Worm (Caenorhabditis elegans): ENCODE results near the gene gpr-2.

The gpr-2 gene

DNA sequence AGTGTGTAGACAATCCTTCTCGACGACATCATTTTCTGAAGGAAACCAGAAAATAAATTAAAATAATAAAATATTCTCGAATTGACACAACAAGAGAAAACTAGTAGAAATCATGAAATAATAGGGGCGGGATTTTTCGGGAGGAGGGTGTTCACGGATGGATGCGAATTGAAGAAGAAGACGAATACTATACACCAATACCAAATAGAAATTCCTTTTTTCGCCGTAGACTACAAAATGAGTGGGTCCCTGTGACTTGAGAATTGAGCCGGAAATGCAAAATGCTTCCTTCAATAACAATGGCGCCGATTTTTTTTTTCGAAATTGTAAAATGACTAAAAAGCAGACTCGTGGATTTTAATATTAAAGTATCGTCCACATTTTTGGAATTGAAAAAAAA is 8.1 kb upstream of the gpr-2 start, which contains the start of gene nlp-48:
Gene nlp-48, minus strand, starts transcription at position 101 of the 400 bp plus-strand sequence.
- no peak for TF ChIP-seq nhr-232 (tag; optimal IDR thresholded peaks at IDR 0.05)
- TF ChIP-seq lim-6 (tag; optimal IDR thresholded peaks at IDR 0.05): no peak
- no peak for TF ChIP-seq ceh-9 (tag; optimal IDR thresholded peaks at IDR 0.05)
- TF ChIP-seq hlh-30 (tag; optimal IDR thresholded peaks at IDR 0.05; ENCODE audit: insufficient read depth): no peak
- no peak for TF ChIP-seq ceh-6 (GFP tag; optimal IDR thresholded peaks at IDR 0.05)
- no peak for TF ChIP-seq ceh-34 (tag; optimal IDR thresholded peaks at IDR 0.05)
- TF ChIP-seq pha-2 (tag; optimal IDR thresholded peaks at IDR 0.05): no peak
- no peak for TF ChIP-seq pag-3 (tag; optimal IDR thresholded peaks at IDR 0.05; ENCODE audit: borderline replicate concordance)

DNA sequence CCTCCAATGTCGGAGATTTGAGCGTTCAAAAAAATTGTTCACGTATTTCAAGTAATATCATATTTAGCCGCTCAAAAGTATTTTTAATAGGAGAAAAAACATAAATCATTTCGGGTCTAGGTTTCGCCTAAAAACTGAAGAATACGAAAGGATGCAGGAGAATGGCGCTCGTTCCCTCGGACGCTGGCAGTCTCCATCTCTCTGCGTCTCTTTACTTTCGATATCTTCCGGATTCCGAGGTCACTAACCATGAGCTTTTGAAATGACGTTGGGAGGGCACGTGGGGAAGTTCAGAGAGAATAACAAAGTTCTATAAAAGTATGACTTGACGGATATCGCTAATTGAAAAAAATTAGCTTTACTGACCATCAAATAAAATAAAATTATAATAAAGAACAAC is 2.0 kb downstream of the gpr-2 start:
- TF ChIP-seq gmeb-2 (tag; optimal IDR thresholded peaks at IDR 0.05) (no peak), ceh-2 (tag; optimal IDR thresholded peaks at IDR 0.05) (no peak), madf-2 (tag; optimal IDR thresholded peaks at IDR 0.05) (no peak), ceh-48 (tag; optimal IDR thresholded peaks at IDR 0.05) (no peak), Y22D7AL.16 (tag; optimal IDR thresholded peaks at IDR 0.05) (no peak), sox-2 (GFP tag; IDR thresholded peaks at IDR 0.05) (no peak), lin-11 (tag; optimal IDR thresholded peaks at IDR 0.05) (no peak), rnt-1 (tag; optimal IDR thresholded peaks at IDR 0.05) (no peak), pha-4 (tag; optimal IDR thresholded peaks at IDR 0.05) (no peak), unc-42 (tag; optimal IDR thresholded peaks at IDR 0.05) (no peak), hlh-6 (tag; optimal IDR thresholded peaks at IDR 0.05) (no peak), ceh-6 (GFP tag; optimal IDR thresholded peaks at IDR 0.05) (no peak), ceh-9 (tag; optimal IDR thresholded peaks at IDR 0.05) (no peak), ttx-3 (tag; optimal IDR thresholded peaks at IDR 0.05) (no peak), dmd-4 (tag; optimal IDR thresholded peaks at IDR 0.05; ENCODE audit: borderline replicate concordance) (no peak)

DNA sequence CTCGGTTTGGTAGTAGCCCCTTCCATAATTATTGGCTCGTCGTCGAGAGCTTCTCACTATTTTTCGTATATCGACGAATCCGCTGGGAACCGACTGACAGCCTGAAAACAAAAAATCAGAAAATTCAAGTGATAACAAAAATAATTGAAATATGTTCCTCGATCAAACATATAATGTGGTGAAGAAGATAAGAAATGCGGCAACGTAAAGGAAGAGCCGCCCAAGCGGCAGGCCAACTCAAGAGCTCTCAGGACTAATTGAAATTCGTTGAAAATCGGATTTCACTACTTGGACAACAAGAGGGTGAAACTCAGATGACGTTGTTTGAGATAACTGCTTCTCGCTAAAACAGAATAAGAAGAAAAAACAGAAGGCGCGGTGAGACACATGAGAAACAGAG is 3.0 kb downstream of the gpr-2 start, which contains the start of gene slc-17.2:
Gene slc-17.2, minus strand, starts transcription at position 101 of the 400 bp plus-strand sequence.
- TF ChIP-seq madf-2 (tag; optimal IDR thresholded peaks at IDR 0.05) (no peak), dve-1 (tag; optimal IDR thresholded peaks at IDR 0.05) (no peak), sox-2 (GFP tag; IDR thresholded peaks at IDR 0.05) (no peak), syd-9 (tag; optimal IDR thresholded peaks at IDR 0.05) (no peak), ets-4 (tag; optimal IDR thresholded peaks at IDR 0.05) (no peak)

DNA sequence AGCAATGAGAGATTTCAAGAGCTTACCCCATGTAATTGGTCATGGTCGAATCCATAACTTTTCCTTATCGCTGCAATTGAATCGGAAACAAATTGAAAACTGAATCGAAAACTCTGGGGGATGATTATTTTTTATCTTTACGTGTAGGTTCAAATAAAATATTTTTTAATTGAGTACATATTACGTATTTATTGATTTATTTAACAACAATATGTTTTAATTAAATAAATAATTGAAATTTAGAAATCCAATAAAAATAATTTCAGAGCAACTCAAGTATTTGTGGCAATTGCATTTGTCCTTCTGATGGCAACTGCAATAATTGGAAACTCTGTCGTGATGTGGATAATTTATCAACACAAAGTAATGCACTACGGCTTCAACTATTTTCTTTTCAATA is 7.4 kb downstream of the gpr-2 start, which contains the start of gene C38C10.3:
Gene C38C10.3, minus strand, starts transcription at position 101 of the 400 bp plus-strand sequence.
- TF ChIP-seq mec-3 (tag; optimal IDR thresholded peaks at IDR 0.05; ENCODE audit: borderline replicate concordance) (no peak), che-1 (tag; optimal IDR thresholded peaks at IDR 0.05) (no peak), ama-1 (optimal IDR thresholded peaks at IDR 0.05) (no peak), lin-11 (tag; optimal IDR thresholded peaks at IDR 0.05) (no peak), ref-2 (tag; optimal IDR thresholded peaks at IDR 0.05) (no peak), ceh-31 (tag; optimal IDR thresholded peaks at IDR 0.05) (no peak), C08G9.2 (tag; optimal IDR thresholded peaks at IDR 0.05) (no peak)

DNA sequence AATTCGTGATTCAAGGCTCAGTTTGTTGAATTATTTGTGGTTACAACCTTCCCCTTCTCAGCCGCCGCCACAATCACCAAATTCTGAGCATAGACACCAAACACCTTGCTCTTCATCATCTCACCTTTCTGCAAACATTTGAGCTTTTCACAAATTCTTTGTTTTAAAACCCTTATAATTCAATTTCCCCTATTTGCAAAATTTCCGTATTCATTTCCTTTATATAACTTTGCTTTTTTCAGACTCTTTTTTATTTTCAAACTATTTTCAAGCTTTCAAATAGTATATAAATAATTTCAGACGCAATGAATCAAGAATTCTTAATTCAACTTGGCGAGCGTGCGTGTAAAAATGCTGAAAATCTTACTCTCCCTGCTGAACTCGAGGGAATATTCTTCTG is 9.5 kb downstream of the gpr-2 start, which contains the start of gene tkr-1:
Gene tkr-1, plus strand, starts transcription at position 301 of the 400 bp plus-strand sequence.
- TF ChIP-seq ceh-45 (GFP tag; IDR thresholded peaks at IDR 0.05) (no peak), nhr-232 (tag; optimal IDR thresholded peaks at IDR 0.05) (no peak)

DNA sequence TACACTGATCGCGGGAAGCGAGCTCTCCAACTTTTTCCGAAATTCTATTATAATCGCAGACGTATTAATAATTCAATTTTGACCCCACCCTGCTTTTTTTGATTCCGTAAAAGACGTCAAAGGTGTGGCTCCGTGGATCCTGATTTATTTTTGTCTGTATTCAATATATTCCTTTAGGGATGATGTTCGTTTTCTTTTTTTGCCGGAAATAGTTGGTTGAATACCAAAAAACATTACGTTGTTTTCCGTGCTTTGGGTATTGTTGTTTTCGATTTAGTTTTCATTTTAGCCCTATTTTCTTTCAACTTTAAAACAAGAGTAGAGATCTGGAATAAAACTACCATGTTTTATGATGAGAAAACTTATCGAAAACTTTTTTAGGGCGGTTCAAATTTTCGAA is 16.3 kb downstream of the gpr-2 start:
- TF ChIP-seq madf-2 (tag; optimal IDR thresholded peaks at IDR 0.05) (no peak), K02D7.2 (tag; optimal IDR thresholded peaks at IDR 0.05) (no peak), sox-4 (tag; optimal IDR thresholded peaks at IDR 0.05) (no peak), ceh-31 (tag; optimal IDR thresholded peaks at IDR 0.05) (no peak), elt-2 (tag; optimal IDR thresholded peaks at IDR 0.05) (no peak), K09A11.1 (tag; optimal IDR thresholded peaks at IDR 0.05; ENCODE audit: insufficient read depth) (no peak), hlh-13 (GFP tag; optimal IDR thresholded peaks at IDR 0.05) (no peak), fax-1 (tag; optimal IDR thresholded peaks at IDR 0.05) (no peak), hlh-30 (tag; optimal IDR thresholded peaks at IDR 0.05; ENCODE audit: insufficient read depth) (no peak), lin-11 (tag; optimal IDR thresholded peaks at IDR 0.05) (no peak), unc-42 (tag; optimal IDR thresholded peaks at IDR 0.05) (no peak), tbx-2 (tag; optimal IDR thresholded peaks at IDR 0.05) (no peak), lim-6 (tag; optimal IDR thresholded peaks at IDR 0.05) (no peak), ttx-3 (tag; optimal IDR thresholded peaks at IDR 0.05) (no peak), pax-1 (tag; optimal IDR thresholded peaks at IDR 0.05) (no peak), sdc-2 (tag; optimal IDR thresholded peaks at IDR 0.05) (no peak)
